Worm (Caenorhabditis elegans) whole organism, L1 larva: Measurements from ENCODE around the gene srh-104.

Experiments
- ceh-63 ChIP-seq: fragments of 200-800 bp; sonication (Bioruptor generic); optimal IDR thresholded peaks from 2 replicates; lab custom pipeline; 2018; ENCODE audit warnings: mild to moderate bottlenecking, missing genetic modification characterization, missing compliant biosample characterization
- ceh-88 ChIP-seq: fragments of 200-800 bp; sonication (Bioruptor generic); IDR thresholded peaks from 2 replicates; pipeline ENCODE4 v1.3.6; 2022; ENCODE audit warnings: missing genetic modification characterization, missing compliant biosample characterization
- elt-2 ChIP-seq: sonication (generic microtip); optimal IDR thresholded peaks from 2 replicates; lab custom pipeline; 2016; ENCODE audit warnings: missing genetic modification characterization, mild to moderate bottlenecking, inconsistent platforms, missing compliant biosample characterization, missing genetic modification reagents
- fkh-8 ChIP-seq: sonication (generic microtip); optimal IDR thresholded peaks from 2 replicates; lab custom pipeline; 2016; ENCODE audit warnings: mild to moderate bottlenecking, missing genetic modification characterization, missing compliant biosample characterization
- fos-1 ChIP-seq: fragments of 150-350 bp; optimal IDR thresholded peaks from 2 replicates; lab custom pipeline; 2014; ENCODE audit warnings: missing biosample characterization, missing genetic modification characterization
- hlh-4 ChIP-seq: sonication (generic microtip); optimal IDR thresholded peaks from 2 replicates; lab custom pipeline; 2016; ENCODE audit warnings: mild to moderate bottlenecking, missing genetic modification characterization, missing compliant biosample characterization
- lin-13 ChIP-seq: fragments of 150-350 bp; optimal IDR thresholded peaks from 2 replicates; lab custom pipeline; 2014; ENCODE audit warnings: missing biosample characterization, missing genetic modification reagents, missing genetic modification characterization
- lin-39 ChIP-seq: fragments of 150-350 bp; optimal IDR thresholded peaks from 2 replicates; lab custom pipeline; 2014; ENCODE audit warnings: missing biosample characterization, missing genetic modification reagents, missing genetic modification characterization
- mep-1 ChIP-seq: fragments of 150-350 bp; optimal IDR thresholded peaks from 2 replicates; lab custom pipeline; 2014; ENCODE audit warnings: missing biosample characterization, missing genetic modification characterization
- nhr-12 ChIP-seq: sonication (generic microtip); optimal IDR thresholded peaks from 2 replicates; lab custom pipeline; 2017; ENCODE audit warnings: missing biosample characterization, missing genetic modification characterization
- tbx-2 ChIP-seq: sonication (generic microtip); optimal IDR thresholded peaks from 2 replicates; lab custom pipeline; 2016; ENCODE audit warnings: missing genetic modification characterization, missing compliant biosample characterization
- zag-1 ChIP-seq: fragments of 150-350 bp; optimal IDR thresholded peaks from 2 replicates; lab custom pipeline; 2014; ENCODE audit warnings: missing biosample characterization, missing genetic modification characterization

DNA sequence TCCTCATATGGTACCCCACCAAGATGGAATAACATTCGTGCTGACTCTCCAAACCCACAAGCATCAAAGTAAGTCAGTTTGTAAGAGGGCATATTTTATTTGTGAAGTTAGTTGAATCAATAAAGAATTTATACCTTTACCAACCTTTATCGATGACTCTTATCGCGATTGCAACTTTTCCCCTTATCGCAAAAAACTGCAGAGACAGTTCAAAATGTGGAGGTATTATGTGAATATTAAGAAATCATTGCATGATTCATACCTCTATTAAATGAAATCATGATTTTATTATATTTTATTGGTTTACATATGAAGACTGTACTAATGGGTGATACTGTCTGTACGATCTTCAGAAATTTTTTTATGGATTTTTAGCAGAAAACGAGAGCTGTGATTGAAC lies 11.8 kb downstream of the srh-104 start, which contains the start of gene gst-22:
- TF ChIP-seq fos-1 (tag; lab: Kevin White, UChicago), result no peak
- no peak for TF ChIP-seq mep-1 (tag; lab: Kevin White, UChicago)
- no peak for TF ChIP-seq lin-13
- TF ChIP-seq lin-39 (tag; lab: Kevin White, UChicago), result no peak
- no peak for TF ChIP-seq hlh-4 (tag; lab: Kevin White, UChicago)
- TF ChIP-seq ceh-88 (GFP tag; lab: Robert Waterston, UW), result no peak
- no peak for TF ChIP-seq zag-1 (tag; lab: Kevin White, UChicago)
- TF ChIP-seq elt-2, result peak; percentile 89
- TF ChIP-seq fkh-8 (tag; lab: Kevin White, UChicago), result no peak
- no peak for TF ChIP-seq nhr-12 (tag; lab: Kevin White, UChicago)
- no peak for TF ChIP-seq ceh-63
- no peak for TF ChIP-seq tbx-2
